Worm (Caenorhabditis elegans): ENCODE data around the gene T08G5.1.

DNA sequence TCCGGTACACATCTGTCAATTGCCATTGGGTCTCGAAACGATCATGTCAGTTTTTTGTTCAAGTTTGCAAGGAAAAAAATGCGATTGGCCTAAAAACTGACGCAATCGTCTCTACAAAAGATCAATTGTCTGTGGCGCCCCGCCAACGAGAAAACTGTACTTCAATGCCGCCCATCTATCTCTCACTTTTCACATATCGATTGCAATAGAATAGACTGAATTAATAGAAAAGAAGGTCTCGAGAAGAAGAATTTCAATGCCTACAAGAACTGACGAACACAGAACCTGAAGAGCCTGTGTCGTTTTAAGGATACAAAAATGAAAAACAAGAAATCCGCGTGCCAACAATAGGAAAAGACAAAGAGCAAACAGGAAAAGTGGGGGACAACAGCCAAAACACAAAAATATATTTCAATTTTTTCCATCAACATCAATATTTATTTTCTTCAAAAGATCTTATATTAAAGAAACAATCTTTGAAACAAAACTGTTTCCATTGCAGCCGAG is 10.2 kb upstream of the T08G5.1 start:
- TF ChIP-seq egl-27 (tag; optimal IDR thresholded peaks at IDR 0.05) (no peak), unc-62 (GFP tag; optimal IDR thresholded peaks at IDR 0.05) (no peak)
